Fruit fly (Drosophila melanogaster): ENCODE measurements around the gene CG3842.

The CG3842 gene

dm6 chrX:6372769-6373197 lies 35.2 kb downstream of the CG3842 start, which contains the start of gene PpV (continued):
- TF ChIP-seq CG3407 (GFP tag; optimal IDR thresholded peaks at IDR 0.05) (no peak), Usf (GFP tag; optimal IDR thresholded peaks at IDR 0.05) (no peak), ash1 (GFP tag; optimal IDR thresholded peaks at IDR 0.05) (no peak), CoRest (tag; optimal IDR thresholded peaks at IDR 0.05) (peak; percentile 43), cad (GFP tag; optimal IDR thresholded peaks at IDR 0.05) (no peak), CG17328 (GFP tag; IDR thresholded peaks at IDR 0.05) (no peak), CG6254 (GFP tag; optimal IDR thresholded peaks at IDR 0.05) (no peak), CG13624 (GFP tag; optimal IDR thresholded peaks at IDR 0.05) (no peak), vfl (GFP tag; optimal IDR thresholded peaks at IDR 0.05) (no peak), Scr (GFP tag; IDR thresholded peaks at IDR 0.05; ENCODE audit: partially characterized antibody) (peak; percentile 58), Asciz (GFP tag; optimal IDR thresholded peaks at IDR 0.05) (no peak), CG1603 (tag; optimal IDR thresholded peaks at IDR 0.05) (peak; percentile 62), CG32772 (GFP tag; IDR thresholded peaks at IDR 0.05) (no peak), Lpt (GFP tag; optimal IDR thresholded peaks at IDR 0.05) (no peak), wdn (GFP tag; IDR thresholded peaks at IDR 0.05) (no peak), CG13424 (tag; optimal IDR thresholded peaks at IDR 0.05) (peak; percentile 13), gfzf (GFP tag; optimal IDR thresholded peaks at IDR 0.05) (peak; percentile 84), ara (GFP tag; IDR thresholded peaks at IDR 0.05) (no peak), CG6813 (GFP tag; optimal IDR thresholded peaks at IDR 0.05) (no peak), Optix (GFP tag; IDR thresholded peaks at IDR 0.05) (no peak), CG7556 (GFP tag; optimal IDR thresholded peaks at IDR 0.05) (no peak), CG10979 (tag; optimal IDR thresholded peaks at IDR 0.05) (no peak), CG8359 (GFP tag; optimal IDR thresholded peaks at IDR 0.05; ENCODE audit: borderline replicate concordance) (no peak), ham (GFP tag; IDR thresholded peaks at IDR 0.05) (no peak), CG12104 (GFP tag; optimal IDR thresholded peaks at IDR 0.05) (no peak), Kr (GFP tag; optimal IDR thresholded peaks at IDR 0.05) (no peak), pzg (GFP tag; optimal IDR thresholded peaks at IDR 0.05) (peak; percentile 93), ftz-f1 (GFP tag; optimal IDR thresholded peaks at IDR 0.05) (no peak), da (GFP tag; optimal IDR thresholded peaks at IDR 0.05) (no peak), pros (GFP tag; optimal IDR thresholded peaks at IDR 0.05) (no peak), Hmr (GFP tag; optimal IDR thresholded peaks at IDR 0.05) (peak; percentile 62), CHES-1-like (GFP tag; optimal IDR thresholded peaks at IDR 0.05) (no peak), Med (GFP tag) (peak; percentile 24), CG8281 (tag; optimal IDR thresholded peaks at IDR 0.05) (no peak), CG14667 (GFP tag; IDR thresholded peaks at IDR 0.05) (no peak), eyg (GFP tag; optimal IDR thresholded peaks at IDR 0.05) (no peak), CG13894 (tag; optimal IDR thresholded peaks at IDR 0.05) (no peak), CG14050 (GFP tag; IDR thresholded peaks at IDR 0.05) (no peak), CG9437 (GFP tag; optimal IDR thresholded peaks at IDR 0.05) (no peak), esg (GFP tag; conservative IDR thresholded peaks at IDR 0.05) (no peak), Neu2 (GFP tag; optimal IDR thresholded peaks at IDR 0.05; ENCODE audit: borderline replicate concordance) (no peak), CG30403 (GFP tag; optimal IDR thresholded peaks at IDR 0.05) (no peak), CG31388 (GFP tag; optimal IDR thresholded peaks at IDR 0.05) (no peak), Doc3 (GFP tag; IDR thresholded peaks at IDR 0.05; ENCODE audit: partially characterized antibody) (0 out of 3 replicates have a peak, but pooled peaks have one; percentile 43), sisA (GFP tag; IDR thresholded peaks at IDR 0.05) (no peak), lab (GFP tag; optimal IDR thresholded peaks at IDR 0.05) (no peak), stwl (tag; optimal IDR thresholded peaks at IDR 0.05) (peak; percentile 90), CG11723 (GFP tag; optimal IDR thresholded peaks at IDR 0.05) (no peak), corto (GFP tag; optimal IDR thresholded peaks at IDR 0.05) (no peak), Stat92E (GFP tag; optimal IDR thresholded peaks at IDR 0.05) (no peak), CTCF (GFP tag; optimal IDR thresholded peaks at IDR 0.05) (no peak)

Data from whole organism, embryonic.